Fruit fly (Drosophila melanogaster) whole organism, embryonic: ENCODE measurements around the gene CG10132.

ENCODE experiments used
- Atf6 ChIP-seq: fragments of 200-800 bp; sonication (Bioruptor generic); IDR thresholded peaks from 2 replicates; pipeline ENCODE4 v1.3.6; 2022; ENCODE audit warnings: missing biosample characterization, missing genetic modification characterization
- BtbVII ChIP-seq: fragments of 200-800 bp; sonication (Bioruptor generic); optimal IDR thresholded peaks from 3 replicates; lab custom pipeline; 2017; ENCODE audit warnings: missing biosample characterization, mild to moderate bottlenecking, missing genetic modification characterization
- CG11093 ChIP-seq: fragments of 200-800 bp; sonication (Bioruptor generic); IDR thresholded peaks from 3 replicates; pipeline ENCODE4 v1.3.6; 2022; ENCODE audit warnings: missing biosample characterization, missing genetic modification characterization
- CG11723 ChIP-seq: fragments of 200-800 bp; sonication (Bioruptor generic); optimal IDR thresholded peaks from 2 replicates; lab custom pipeline; 2017; ENCODE audit warnings: missing biosample characterization, mild to moderate bottlenecking, missing genetic modification characterization
- CG12236 ChIP-seq: fragments of 200-800 bp; sonication (Bioruptor generic); optimal IDR thresholded peaks from 2 replicates; lab custom pipeline; 2016; ENCODE audit warnings: missing biosample characterization, missing genetic modification characterization
- CG12299 ChIP-seq: fragments of 200-800 bp; sonication (Bioruptor generic); optimal IDR thresholded peaks from 2 replicates; lab custom pipeline; 2018; ENCODE audit warnings: missing biosample characterization, mild to moderate bottlenecking, missing genetic modification characterization
- CG13424 ChIP-seq: fragments of 200-800 bp; sonication (Bioruptor generic); optimal IDR thresholded peaks from 2 replicates; lab custom pipeline; 2019; ENCODE audit warnings: missing biosample characterization, mild to moderate bottlenecking, missing genetic modification characterization, moderate library complexity
- CG14014 ChIP-seq: fragments of 200-800 bp; sonication (Bioruptor generic); IDR thresholded peaks from 2 replicates; pipeline ENCODE4 v1.3.6; 2022; ENCODE audit warnings: missing biosample characterization, missing genetic modification characterization
- CG14050 ChIP-seq: fragments of 200-800 bp; sonication (Bioruptor generic); IDR thresholded peaks from 3 replicates; pipeline ENCODE4 v1.3.6; 2022; ENCODE audit warnings: missing biosample characterization, missing genetic modification characterization
- CG15514 ChIP-seq: fragments of 200-800 bp; sonication (Bioruptor generic); optimal IDR thresholded peaks from 3 replicates; lab custom pipeline; 2017; ENCODE audit warnings: missing biosample characterization, missing genetic modification characterization, mild to moderate bottlenecking, moderate library complexity, missing genetic modification reagents
- CG17361 ChIP-seq: fragments of 200-800 bp; sonication (Bioruptor generic); IDR thresholded peaks from 3 replicates; pipeline ENCODE4 v1.3.6; 2022; ENCODE audit warnings: missing biosample characterization, missing genetic modification characterization
- CG1792 ChIP-seq: fragments of 200-800 bp; sonication (Bioruptor generic); optimal IDR thresholded peaks from 2 replicates; lab custom pipeline; 2016; ENCODE audit warnings: missing biosample characterization, missing genetic modification characterization
- CG18011 ChIP-seq: fragments of 200-800 bp; sonication (Bioruptor generic); optimal IDR thresholded peaks from 2 replicates; lab custom pipeline; 2017; ENCODE audit warnings: missing biosample characterization, missing genetic modification characterization, mild to moderate bottlenecking, moderate library complexity, missing genotype
- CG2116 ChIP-seq: fragments of 200-800 bp; sonication (Bioruptor generic); optimal IDR thresholded peaks from 3 replicates; lab custom pipeline; 2018; ENCODE audit warnings: missing biosample characterization, mild to moderate bottlenecking, missing genetic modification characterization
- CG3847 ChIP-seq: fragments of 200-800 bp; sonication (Bioruptor generic); IDR thresholded peaks from 2 replicates; pipeline ENCODE4 v1.3.6; 2022; ENCODE audit warnings: missing biosample characterization, missing genetic modification characterization
- CG4282 ChIP-seq: fragments of 200-800 bp; sonication (Bioruptor generic); optimal IDR thresholded peaks from 2 replicates; lab custom pipeline; 2016; ENCODE audit warnings: missing biosample characterization, missing genetic modification characterization
- CG4404 ChIP-seq: fragments of 200-800 bp; sonication (Bioruptor generic); IDR thresholded peaks from 2 replicates; pipeline ENCODE4 v1.3.6; 2022; ENCODE audit warnings: missing biosample characterization, missing genetic modification characterization
- CG4730 ChIP-seq: fragments of 200-800 bp; sonication (Bioruptor generic); IDR thresholded peaks from 2 replicates; pipeline ENCODE4 v1.3.6; 2022; ENCODE audit warnings: missing biosample characterization, missing genetic modification characterization
- CG6272 ChIP-seq: fragments of 200-800 bp; sonication (Bioruptor generic); IDR thresholded peaks from 2 replicates; pipeline ENCODE4 v1.3.6; 2022; ENCODE audit warnings: missing biosample characterization, missing genetic modification characterization
- CG6765 ChIP-seq: fragments of 200-800 bp; sonication (Bioruptor generic); optimal IDR thresholded peaks from 3 replicates; lab custom pipeline; 2017; ENCODE audit warnings: missing biosample characterization, mild to moderate bottlenecking, missing genetic modification characterization
- CG7745 ChIP-seq: fragments of 200-800 bp; sonication (Bioruptor generic); optimal IDR thresholded peaks from 2 replicates; lab custom pipeline; 2018; ENCODE audit warnings: missing biosample characterization, mild to moderate bottlenecking, missing genetic modification characterization, moderate library complexity
- Camta ChIP-seq: fragments of 200-800 bp; sonication (Bioruptor generic); optimal IDR thresholded peaks from 2 replicates; lab custom pipeline; 2016; ENCODE audit warnings: missing biosample characterization, missing genetic modification characterization
- Dad ChIP-seq: fragments of 200-800 bp; sonication (Bioruptor generic); optimal IDR thresholded peaks from 3 replicates; lab custom pipeline; 2016; ENCODE audit warnings: missing biosample characterization, missing genetic modification characterization
- Dip2 ChIP-seq: fragments of 200-800 bp; sonication (Bioruptor generic); IDR thresholded peaks from 2 replicates; pipeline ENCODE4 v1.3.6; 2022; ENCODE audit warnings: missing biosample characterization, missing genetic modification characterization
- Gug ChIP-seq: fragments of 200-800 bp; sonication (Bioruptor generic); IDR thresholded peaks from 4 replicates; pipeline ENCODE4 v1.3.6; 2022; ENCODE audit warnings: missing biosample characterization, missing genetic modification characterization
- HLHmδ ChIP-seq: fragments of 200-800 bp; sonication (Bioruptor generic); optimal IDR thresholded peaks from 2 replicates; lab custom pipeline; 2018; ENCODE audit warnings: missing biosample characterization, mild to moderate bottlenecking, missing genetic modification characterization, moderate library complexity
- Hr51 ChIP-seq, 2 experiments: fragments of 200-800 bp; sonication (Bioruptor generic); optimal IDR thresholded peaks; 2 replicates in 1 of 2; 3 replicates in 1 of 2; lab custom pipeline; 2016 to 2018; ENCODE audit warnings: missing biosample characterization in 2 of 2, missing genetic modification characterization in 2 of 2, mild to moderate bottlenecking in 1 of 2, moderate library complexity in 1 of 2
- Poxn ChIP-seq: fragments of 200-800 bp; sonication (Bioruptor generic); IDR thresholded peaks from 2 replicates; pipeline ENCODE4 v1.3.6; 2022; ENCODE audit warnings: missing biosample characterization, missing genetic modification characterization
- Rx ChIP-seq: fragments of 200-800 bp; sonication (Bioruptor generic); IDR thresholded peaks from 2 replicates; pipeline ENCODE4 v1.3.6; 2022; ENCODE audit warnings: missing biosample characterization, missing genetic modification characterization
- Scr ChIP-seq: fragments of 200-800 bp; sonication (Bioruptor generic); IDR thresholded peaks from 2 replicates; pipeline ENCODE4 v1.3.6; 2022; ENCODE audit warnings: missing biosample characterization, missing genetic modification characterization; ENCODE audit not compliant: partially characterized antibody
- Ssrp ChIP-seq: fragments of 200-800 bp; sonication (Bioruptor generic); optimal IDR thresholded peaks from 2 replicates; lab custom pipeline; 2018; ENCODE audit warnings: missing biosample characterization, mild to moderate bottlenecking, missing genetic modification characterization, moderate library complexity
- Vsx1 ChIP-seq: fragments of 200-800 bp; sonication (Bioruptor generic); optimal IDR thresholded peaks from 2 replicates; lab custom pipeline; 2017; ENCODE audit warnings: missing biosample characterization, mild to moderate bottlenecking, missing genetic modification characterization, missing genetic modification reagents
- ap ChIP-seq: fragments of 200-800 bp; sonication (Bioruptor generic); IDR thresholded peaks from 2 replicates; pipeline ENCODE4 v1.3.6; 2022; ENCODE audit warnings: missing biosample characterization, missing genetic modification characterization
- ase ChIP-seq: fragments of 200-800 bp; sonication (Bioruptor generic); IDR thresholded peaks from 3 replicates; pipeline ENCODE4 v1.3.6; 2022; ENCODE audit warnings: missing biosample characterization, missing genetic modification characterization
- bsh ChIP-seq, 2 experiments: fragments of 200-800 bp; sonication (Bioruptor generic); optimal IDR thresholded peaks; 2 replicates each; lab custom pipeline; 2017 to 2018; ENCODE audit warnings: mild to moderate bottlenecking in 2 of 2, missing biosample characterization in 2 of 2, missing genetic modification characterization in 2 of 2, moderate library complexity in 1 of 2
- chif ChIP-seq, 2 experiments: fragments of 200-800 bp; sonication (Bioruptor generic); optimal IDR thresholded peaks; 3 replicates each; lab custom pipeline; 2016; ENCODE audit warnings: missing biosample characterization in 2 of 2, missing genetic modification characterization in 2 of 2
- chn ChIP-seq: fragments of 200-800 bp; sonication (Bioruptor generic); optimal IDR thresholded peaks from 2 replicates; lab custom pipeline; 2016; ENCODE audit warnings: missing biosample characterization, missing genetic modification characterization
- esg ChIP-seq: fragments of 200-800 bp; sonication (Bioruptor generic); conservative IDR thresholded peaks from 2 replicates; pipeline ENCODE4 v1.3.6; 2022; ENCODE audit warnings: missing biosample characterization, missing genetic modification characterization
- eve ChIP-seq, 2 experiments: fragments of >200 bp; optimal IDR thresholded peaks; 2 replicates each; lab custom pipeline; 2017; ENCODE audit warnings: missing biosample characterization in 2 of 2, missing genetic modification characterization in 2 of 2
- gsb-n ChIP-seq: fragments of 200-800 bp; sonication (Bioruptor generic); optimal IDR thresholded peaks from 3 replicates; lab custom pipeline; 2018; ENCODE audit warnings: missing biosample characterization, mild to moderate bottlenecking, missing genetic modification characterization
- her ChIP-seq: fragments of 200-800 bp; sonication (Bioruptor generic); optimal IDR thresholded peaks from 2 replicates; lab custom pipeline; 2016; ENCODE audit warnings: missing biosample characterization, missing genetic modification characterization
- hkb ChIP-seq, 2 experiments: fragments of 200-800 bp in 1 of 2; fragments of >200 bp in 1 of 2; sonication (Bioruptor generic) in 1 of 2; IDR thresholded peaks in 1 of 2; optimal IDR thresholded peaks in 1 of 2; 2 replicates each; pipeline versions ENCODE4 v1.3.6 to Lab custom; 2017 to 2022; ENCODE audit warnings: missing biosample characterization in 1 of 2, missing genetic modification characterization in 1 of 2
- lilli ChIP-seq: fragments of 200-800 bp; sonication (Bioruptor generic); optimal IDR thresholded peaks from 3 replicates; lab custom pipeline; 2016; ENCODE audit warnings: missing biosample characterization, missing genetic modification characterization
- nerfin-2 ChIP-seq: fragments of 200-800 bp; sonication (Bioruptor generic); IDR thresholded peaks from 2 replicates; pipeline ENCODE4 v1.3.6; 2022; ENCODE audit warnings: missing biosample characterization, missing genetic modification characterization; ENCODE audit not compliant: partially characterized antibody
- peb ChIP-seq: fragments of 200-800 bp; sonication (Bioruptor generic); IDR thresholded peaks from 2 replicates; pipeline ENCODE4 v1.3.6; 2022; ENCODE audit warnings: missing biosample characterization, missing genetic modification characterization
- prd ChIP-seq, 3 experiments: fragments of >200 bp in 2 of 3; fragments of 200-800 bp in 1 of 3; sonication (Bioruptor generic) in 1 of 3; optimal IDR thresholded peaks in 2 of 3; IDR thresholded peaks in 1 of 3; 2 replicates in 2 of 3; 3 replicates in 1 of 3; pipeline versions ENCODE4 v1.3.6 to Lab custom; 2017 to 2022; ENCODE audit warnings: missing biosample characterization in 1 of 3, missing genetic modification characterization in 1 of 3
- scrt ChIP-seq: fragments of 200-800 bp; sonication (Bioruptor generic); optimal IDR thresholded peaks from 2 replicates; lab custom pipeline; 2018; ENCODE audit warnings: missing biosample characterization, mild to moderate bottlenecking, missing genetic modification characterization, moderate library complexity
- sens-2 ChIP-seq: fragments of 200-800 bp; sonication (Bioruptor generic); IDR thresholded peaks from 2 replicates; pipeline ENCODE4 v1.3.6; 2022; ENCODE audit warnings: missing biosample characterization, missing genetic modification characterization
- tin ChIP-seq: fragments of 200-800 bp; sonication (Bioruptor generic); optimal IDR thresholded peaks from 3 replicates; lab custom pipeline; 2016; ENCODE audit warnings: missing biosample characterization, missing genetic modification characterization
- tna ChIP-seq: fragments of 200-800 bp; sonication (Bioruptor generic); IDR thresholded peaks from 2 replicates; pipeline ENCODE4 v1.3.6; 2022; ENCODE audit warnings: missing biosample characterization, missing genetic modification characterization; ENCODE audit not compliant: partially characterized antibody
- unc-4 ChIP-seq: fragments of 200-800 bp; sonication (Bioruptor generic); IDR thresholded peaks from 2 replicates; pipeline ENCODE4 v1.3.6; 2022; ENCODE audit warnings: missing biosample characterization, missing genetic modification characterization; ENCODE audit not compliant: partially characterized antibody

CG10132 gene

dm6 chr2L:19526316-19526715 is 7.7 kb downstream of the CG10132 start, which contains the start of the genes Dpm1 and CG10137 (continued):
- TF ChIP-seq gsb-n (tag; lab: Kevin White, UChicago) (peak; percentile 67), CG2116 (peak; percentile 74), CG1792 (no peak), chif (GFP tag; optimal IDR thresholded peaks at IDR 0.05; lab: Kevin White, UChicago) (no peak), CG6765 (no peak), CG3847 (GFP tag; lab: Robert Waterston, UW) (no peak), HLHmδ (GFP tag; lab: Kevin White, UChicago) (no peak), CG18011 (GFP tag; lab: Kevin White, UChicago) (no peak), BtbVII (GFP tag; lab: Kevin White, UChicago) (no peak), peb (GFP tag; lab: Robert Waterston, UW) (no peak), Dip2 (GFP tag; lab: Robert Waterston, UW) (no peak), lilli (GFP tag; lab: Kevin White, UChicago) (no peak), CG17361 (GFP tag; lab: Robert Waterston, UW) (no peak), tna (GFP tag; lab: Robert Waterston, UW) (no peak), ap (no peak), Hr51 (GFP tag; optimal IDR thresholded peaks at IDR 0.05; lab: Kevin White, UChicago) (no peak), CG6272 (GFP tag; lab: Robert Waterston, UW) (no peak), tin (no peak), CG13424 (tag; lab: Kevin White, UChicago) (no peak), scrt (GFP tag; lab: Kevin White, UChicago) (no peak), CG11093 (GFP tag; lab: Robert Waterston, UW) (no peak), CG15514 (peak; percentile 46), CG12236 (GFP tag; lab: Kevin White, UChicago) (no peak), Gug (GFP tag; lab: Robert Waterston, UW) (no peak), nerfin-2 (no peak), CG4404 (no peak), esg (GFP tag; lab: Robert Waterston, UW) (no peak), bsh (GFP tag; optimal IDR thresholded peaks at IDR 0.05; lab: Kevin White, UChicago) (no peak), Ssrp (tag; lab: Kevin White, UChicago) (no peak), Camta (GFP tag; lab: Kevin White, UChicago) (no peak), CG4282 (no peak), chn (GFP tag; lab: Kevin White, UChicago) (no peak), her (GFP tag; lab: Kevin White, UChicago) (no peak), Scr (peak; percentile 81), prd (optimal IDR thresholded peaks at IDR 0.05; lab: Kevin White, UChicago) (no peak), prd (GFP tag; IDR thresholded peaks at IDR 0.05; lab: Robert Waterston, UW) (no peak), CG7745 (no peak), sens-2 (GFP tag; lab: Robert Waterston, UW) (no peak), unc-4 (GFP tag; lab: Robert Waterston, UW) (peak; percentile 73), Poxn (GFP tag; lab: Robert Waterston, UW) (no peak), CG14050 (no peak), eve (GFP tag; optimal IDR thresholded peaks at IDR 0.05; lab: Kevin White, UChicago) (no peak), hkb (optimal IDR thresholded peaks at IDR 0.05; lab: Kevin White, UChicago) (no peak), hkb (GFP tag; IDR thresholded peaks at IDR 0.05; lab: Robert Waterston, UW) (no peak), Atf6 (GFP tag; lab: Robert Waterston, UW) (no peak), CG4730 (GFP tag; lab: Robert Waterston, UW) (no peak), Rx (GFP tag; lab: Robert Waterston, UW) (no peak), ase (GFP tag; lab: Robert Waterston, UW) (no peak), Vsx1 (GFP tag; lab: Kevin White, UChicago) (no peak), CG11723 (GFP tag; lab: Kevin White, UChicago) (no peak), CG14014 (GFP tag; lab: Robert Waterston, UW) (no peak), CG12299 (tag; lab: Kevin White, UChicago) (no peak), Dad (no peak)
